Fruit fly (Drosophila melanogaster) whole organism, adult: ENCODE data around the gene ND-39.

ENCODE experiments used
- CG12768 ChIP-seq: fragments of 200-800 bp; sonication (Bioruptor generic); optimal IDR thresholded peaks from 2 replicates; lab custom pipeline; 2017; ENCODE audit warnings: missing biosample characterization, missing genetic modification characterization, mild to moderate bottlenecking, moderate library complexity, missing genetic modification reagents
- CG14711 ChIP-seq: fragments of 200-800 bp; sonication (Bioruptor generic); optimal IDR thresholded peaks from 2 replicates; lab custom pipeline; 2018; ENCODE audit warnings: missing biosample characterization, mild to moderate bottlenecking, missing genetic modification characterization, moderate library complexity
- CG1620 ChIP-seq: fragments of 200-800 bp; sonication (Bioruptor generic); optimal IDR thresholded peaks from 2 replicates; lab custom pipeline; 2016; ENCODE audit warnings: missing biosample characterization, missing genetic modification characterization
- CG33017 ChIP-seq: fragments of 200-800 bp; sonication (Bioruptor generic); optimal IDR thresholded peaks from 2 replicates; lab custom pipeline; 2018; ENCODE audit warnings: missing biosample characterization, mild to moderate bottlenecking, missing genetic modification characterization, moderate library complexity
- CG7045 ChIP-seq: fragments of 200-800 bp; sonication (Bioruptor generic); optimal IDR thresholded peaks from 2 replicates; lab custom pipeline; 2017; ENCODE audit warnings: missing biosample characterization, mild to moderate bottlenecking, missing genetic modification characterization
- CG7101 ChIP-seq: fragments of 200-800 bp; sonication (Bioruptor generic); optimal IDR thresholded peaks from 2 replicates; lab custom pipeline; 2018; ENCODE audit warnings: missing biosample characterization, mild to moderate bottlenecking, missing genetic modification characterization, moderate library complexity
- Clk ChIP-seq: fragments of 200-800 bp; sonication (Bioruptor generic); optimal IDR thresholded peaks from 2 replicates; lab custom pipeline; 2017; ENCODE audit warnings: missing biosample characterization, missing genetic modification characterization
- bab1 ChIP-seq: fragments of 200-800 bp; sonication (Bioruptor generic); optimal IDR thresholded peaks from 3 replicates; lab custom pipeline; 2019; ENCODE audit warnings: missing biosample characterization, mild to moderate bottlenecking, missing genetic modification characterization, moderate library complexity
- cic ChIP-seq: fragments of 200-800 bp; sonication (Bioruptor generic); optimal IDR thresholded peaks from 2 replicates; lab custom pipeline; 2017; ENCODE audit warnings: missing biosample characterization, mild to moderate bottlenecking, missing genetic modification characterization, moderate library complexity
- cnc ChIP-seq, 2 experiments: fragments of >200 bp; optimal IDR thresholded peaks; 2 replicates each; lab custom pipeline; 2017
- ovo ChIP-seq: fragments of 200-800 bp; sonication (Bioruptor generic); optimal IDR thresholded peaks from 2 replicates; lab custom pipeline; 2016; ENCODE audit warnings: missing biosample characterization, missing genetic modification characterization
- tj ChIP-seq: fragments of 200-800 bp; sonication (Bioruptor generic); optimal IDR thresholded peaks from 3 replicates; lab custom pipeline; 2017; ENCODE audit warnings: missing biosample characterization, mild to moderate bottlenecking, missing genetic modification characterization, moderate library complexity
- toe ChIP-seq: fragments of 200-800 bp; sonication (Bioruptor generic); optimal IDR thresholded peaks from 2 replicates; lab custom pipeline; 2016; ENCODE audit warnings: missing biosample characterization, missing genetic modification characterization

DNA sequence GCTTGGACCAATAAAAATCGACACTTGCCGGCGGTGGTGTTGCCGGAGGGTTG is 34.1 kb downstream of the ND-39 start, which contains the start of gene Pss:
- TF ChIP-seq toe (GFP tag; lab: Kevin White, UChicago) (no peak), CG1620 (no peak), ovo (GFP tag; lab: Kevin White, UChicago) (no peak), CG33017 (tag; lab: Kevin White, UChicago) (no peak), bab1 (no peak), CG14711 (tag; lab: Kevin White, UChicago) (no peak), Clk (GFP tag; lab: Kevin White, UChicago) (no peak), CG12768 (GFP tag; lab: Kevin White, UChicago) (no peak), CG7045 (GFP tag; lab: Kevin White, UChicago) (no peak), cic (no peak), cnc (optimal IDR thresholded peaks at IDR 0.05; lab: Kevin White, UChicago) (no peak), CG7101 (tag; lab: Kevin White, UChicago) (no peak), tj (no peak)
